Fruit fly (Drosophila melanogaster) whole organism, adult: ENCODE measurements around the gene CG43993.

Experiments
- CG11617 ChIP-seq: fragments of 200-800 bp; sonication (Bioruptor generic); optimal IDR thresholded peaks from 2 replicates; lab custom pipeline; 2017; ENCODE audit warnings: mild to moderate bottlenecking, missing biosample characterization, missing genetic modification reagents, missing genetic modification characterization
- CG12768 ChIP-seq: fragments of 200-800 bp; sonication (Bioruptor generic); optimal IDR thresholded peaks from 2 replicates; lab custom pipeline; 2017; ENCODE audit warnings: missing biosample characterization, missing genetic modification characterization, mild to moderate bottlenecking, moderate library complexity, missing genetic modification reagents
- CG14711 ChIP-seq: fragments of 200-800 bp; sonication (Bioruptor generic); optimal IDR thresholded peaks from 2 replicates; lab custom pipeline; 2018; ENCODE audit warnings: missing biosample characterization, mild to moderate bottlenecking, missing genetic modification characterization, moderate library complexity
- CG1620 ChIP-seq: fragments of 200-800 bp; sonication (Bioruptor generic); optimal IDR thresholded peaks from 2 replicates; lab custom pipeline; 2016; ENCODE audit warnings: missing biosample characterization, missing genetic modification characterization
- CG33017 ChIP-seq: fragments of 200-800 bp; sonication (Bioruptor generic); optimal IDR thresholded peaks from 2 replicates; lab custom pipeline; 2018; ENCODE audit warnings: missing biosample characterization, mild to moderate bottlenecking, missing genetic modification characterization, moderate library complexity
- CG5204 ChIP-seq: fragments of 200-800 bp; sonication (Bioruptor generic); optimal IDR thresholded peaks from 2 replicates; lab custom pipeline; 2016; ENCODE audit warnings: missing biosample characterization, missing genetic modification characterization
- CG7045 ChIP-seq: fragments of 200-800 bp; sonication (Bioruptor generic); optimal IDR thresholded peaks from 2 replicates; lab custom pipeline; 2017; ENCODE audit warnings: missing biosample characterization, mild to moderate bottlenecking, missing genetic modification characterization
- CG7101 ChIP-seq: fragments of 200-800 bp; sonication (Bioruptor generic); optimal IDR thresholded peaks from 2 replicates; lab custom pipeline; 2018; ENCODE audit warnings: missing biosample characterization, mild to moderate bottlenecking, missing genetic modification characterization, moderate library complexity
- Clk ChIP-seq: fragments of 200-800 bp; sonication (Bioruptor generic); optimal IDR thresholded peaks from 2 replicates; lab custom pipeline; 2017; ENCODE audit warnings: missing biosample characterization, missing genetic modification characterization
- Crg-1 ChIP-seq: fragments of 200-800 bp; sonication (Bioruptor generic); optimal IDR thresholded peaks from 2 replicates; lab custom pipeline; 2016; ENCODE audit warnings: missing biosample characterization, missing genetic modification characterization
- Hr96 ChIP-seq: fragments of 200-800 bp; sonication (Bioruptor generic); optimal IDR thresholded peaks from 2 replicates; lab custom pipeline; 2016; ENCODE audit warnings: missing biosample characterization, missing genetic modification characterization
- Mnt ChIP-seq: fragments of 200-800 bp; sonication (Bioruptor generic); optimal IDR thresholded peaks from 2 replicates; lab custom pipeline; 2016; ENCODE audit warnings: missing biosample characterization, mild to moderate bottlenecking, missing genetic modification characterization
- bab1 ChIP-seq: fragments of 200-800 bp; sonication (Bioruptor generic); optimal IDR thresholded peaks from 3 replicates; lab custom pipeline; 2019; ENCODE audit warnings: missing biosample characterization, mild to moderate bottlenecking, missing genetic modification characterization, moderate library complexity
- cic ChIP-seq: fragments of 200-800 bp; sonication (Bioruptor generic); optimal IDR thresholded peaks from 2 replicates; lab custom pipeline; 2017; ENCODE audit warnings: missing biosample characterization, mild to moderate bottlenecking, missing genetic modification characterization, moderate library complexity
- cnc ChIP-seq, 2 experiments: fragments of >200 bp; optimal IDR thresholded peaks; 2 replicates each; lab custom pipeline; 2017
- kay ChIP-seq: fragments of 200-800 bp; sonication (Bioruptor generic); peaks from one replicate; lab custom pipeline; 2016; ENCODE audit warnings: missing biosample characterization, missing genetic modification characterization, borderline replicate concordance
- ovo ChIP-seq: fragments of 200-800 bp; sonication (Bioruptor generic); optimal IDR thresholded peaks from 2 replicates; lab custom pipeline; 2016; ENCODE audit warnings: missing biosample characterization, missing genetic modification characterization
- pad ChIP-seq: fragments of 200-800 bp; sonication (Bioruptor generic); optimal IDR thresholded peaks from 3 replicates; lab custom pipeline; 2017; ENCODE audit warnings: missing biosample characterization, missing genetic modification characterization, mild to moderate bottlenecking, moderate library complexity, missing genetic modification reagents
- tj ChIP-seq: fragments of 200-800 bp; sonication (Bioruptor generic); optimal IDR thresholded peaks from 3 replicates; lab custom pipeline; 2017; ENCODE audit warnings: missing biosample characterization, mild to moderate bottlenecking, missing genetic modification characterization, moderate library complexity
- toe ChIP-seq: fragments of 200-800 bp; sonication (Bioruptor generic); optimal IDR thresholded peaks from 2 replicates; lab custom pipeline; 2016; ENCODE audit warnings: missing biosample characterization, missing genetic modification characterization

The CG43993 gene

dm6 chr3L:12032257-12032656, at the start of gene CG43993:
TSS of gene CG43993 (plus strand) at chr3L:12032557.
- TF ChIP-seq CG1620 (GFP tag; lab: Kevin White, UChicago) = no peak
- TF ChIP-seq CG5204 = no peak
- no peak for TF ChIP-seq bab1 (GFP tag; lab: Kevin White, UChicago)
- TF ChIP-seq CG14711 (tag; lab: Kevin White, UChicago) = no peak
- TF ChIP-seq cnc (optimal IDR thresholded peaks at IDR 0.05; lab: Kevin White, UChicago) = no peak
- TF ChIP-seq CG33017 (tag; lab: Kevin White, UChicago) = no peak
- TF ChIP-seq Mnt (GFP tag; lab: Kevin White, UChicago) = no peak
- no peak for TF ChIP-seq cic (GFP tag; lab: Kevin White, UChicago)
- TF ChIP-seq tj (GFP tag; lab: Kevin White, UChicago) = no peak
- no peak for TF ChIP-seq Crg-1 (GFP tag; lab: Kevin White, UChicago)

dm6 chr3L:11984606-11985005, 47.8 kb upstream of the CG43993 start, which contains the start of gene CG6938:
TSS of gene CG6938 (plus strand) at chr3L:11984906.
- TF ChIP-seq CG7045 (GFP tag; lab: Kevin White, UChicago) (no peak), Hr96 (GFP tag; lab: Kevin White, UChicago) (no peak), CG14711 (tag; lab: Kevin White, UChicago) (no peak), bab1 (GFP tag; lab: Kevin White, UChicago) (no peak), CG1620 (GFP tag; lab: Kevin White, UChicago) (no peak), Clk (GFP tag; lab: Kevin White, UChicago) (no peak), Mnt (GFP tag; lab: Kevin White, UChicago) (no peak), ovo (GFP tag; lab: Kevin White, UChicago) (no peak), tj (GFP tag; lab: Kevin White, UChicago) (no peak), CG11617 (GFP tag; lab: Kevin White, UChicago) (no peak), cnc (optimal IDR thresholded peaks at IDR 0.05; lab: Kevin White, UChicago) (no peak)

- TF ChIP-seq cic (GFP tag; lab: Kevin White, UChicago) = no peak
- no peak for TF ChIP-seq CG12768 (GFP tag; lab: Kevin White, UChicago)
- TF ChIP-seq CG33017 (tag; lab: Kevin White, UChicago) = no peak
- TF ChIP-seq Crg-1 (GFP tag; lab: Kevin White, UChicago) = no peak
- TF ChIP-seq ovo (GFP tag; lab: Kevin White, UChicago) = no peak
- TF ChIP-seq CG11617 (GFP tag; lab: Kevin White, UChicago) = no peak
- TF ChIP-seq tj (GFP tag; lab: Kevin White, UChicago) = no peak
- TF ChIP-seq CG14711 (tag; lab: Kevin White, UChicago) = no peak
- TF ChIP-seq kay (GFP tag; lab: Kevin White, UChicago) = no peak
- TF ChIP-seq pad (GFP tag; lab: Kevin White, UChicago) = no peak
- TF ChIP-seq Hr96 (GFP tag; lab: Kevin White, UChicago) = no peak
- no peak for TF ChIP-seq CG7045 (GFP tag; lab: Kevin White, UChicago)
- no peak for TF ChIP-seq CG7101
- no peak for TF ChIP-seq toe (GFP tag; lab: Kevin White, UChicago)
- TF ChIP-seq CG5204 = no peak
- TF ChIP-seq Clk (GFP tag; lab: Kevin White, UChicago) = no peak
- TF ChIP-seq CG1620 (GFP tag; lab: Kevin White, UChicago) = no peak
- TF ChIP-seq Mnt (GFP tag; lab: Kevin White, UChicago) = no peak
- TF ChIP-seq cnc (optimal IDR thresholded peaks at IDR 0.05; lab: Kevin White, UChicago) = no peak
Measured at dm6 chr3L:11990436-11990835, 41.9 kb upstream of the CG43993 start, which contains the start of gene CG6931. TSS of gene CG6931 (plus strand) at chr3L:11990736.

dm6 chr3L:11992960-11993359, 39.4 kb upstream of the CG43993 start, which contains the start of gene viaf:
TSS of gene viaf (minus strand) at chr3L:11993179.
- TF ChIP-seq cnc (optimal IDR thresholded peaks at IDR 0.05; lab: Kevin White, UChicago) (no peak), ovo (GFP tag; lab: Kevin White, UChicago) (no peak), CG14711 (tag; lab: Kevin White, UChicago) (peak; percentile 17), CG12768 (GFP tag; lab: Kevin White, UChicago) (no peak), CG5204 (peak; percentile 3), kay (GFP tag; lab: Kevin White, UChicago) (peak; percentile 99), CG7045 (GFP tag; lab: Kevin White, UChicago) (no peak), Mnt (GFP tag; lab: Kevin White, UChicago) (peak; percentile 53), toe (GFP tag; lab: Kevin White, UChicago) (peak; percentile 26), CG1620 (GFP tag; lab: Kevin White, UChicago) (peak; percentile 27), CG7101 (peak; percentile 46), CG11617 (GFP tag; lab: Kevin White, UChicago) (peak; percentile 31), cic (GFP tag; lab: Kevin White, UChicago) (no peak), bab1 (GFP tag; lab: Kevin White, UChicago) (peak; percentile 78)

- no peak for TF ChIP-seq CG5204
- TF ChIP-seq Mnt (GFP tag; lab: Kevin White, UChicago) = no peak
- no peak for TF ChIP-seq CG11617 (GFP tag; lab: Kevin White, UChicago)
- no peak for TF ChIP-seq CG7045 (GFP tag; lab: Kevin White, UChicago)
- TF ChIP-seq cic (GFP tag; lab: Kevin White, UChicago) = no peak
- no peak for TF ChIP-seq Crg-1 (GFP tag; lab: Kevin White, UChicago)
- no peak for TF ChIP-seq CG7101
- no peak for TF ChIP-seq tj (GFP tag; lab: Kevin White, UChicago)
- no peak for TF ChIP-seq CG14711 (tag; lab: Kevin White, UChicago)
- TF ChIP-seq CG1620 (GFP tag; lab: Kevin White, UChicago) = no peak
- TF ChIP-seq CG12768 (GFP tag; lab: Kevin White, UChicago) = no peak
Measured at dm6 chr3L:11997959-11998358, 34.4 kb upstream of the CG43993 start, which contains the start of gene Grip163. TSS of gene Grip163 (minus strand) at chr3L:11998138.
